Worm (Caenorhabditis elegans) whole organism, young adult: Measurements from ENCODE around the gene nas-16.

Source experiments
- C17E4.6 ChIP-seq: fragments of 200-800 bp; sonication (Bioruptor generic); IDR thresholded peaks from 2 replicates; pipeline ENCODE4 v1.3.6; 2022; ENCODE audit warnings: missing genetic modification reagents, missing genetic modification characterization, missing compliant biosample characterization
- D2030.7 ChIP-seq: fragments of 200-800 bp; sonication (Bioruptor generic); IDR thresholded peaks from 2 replicates; pipeline ENCODE4 v1.3.6; 2022; ENCODE audit warnings: missing genetic modification reagents, missing genetic modification characterization, missing compliant biosample characterization
- F23B12.7 ChIP-seq: sonication (generic microtip); optimal IDR thresholded peaks from 2 replicates; lab custom pipeline; 2017; ENCODE audit warnings: missing genetic modification characterization, mild to moderate bottlenecking, missing compliant biosample characterization, antibody characterized with exemption, moderate library complexity; ENCODE audit not compliant: insufficient read depth
- F37B4.10 ChIP-seq: fragments of 200-800 bp; sonication (Bioruptor generic); IDR thresholded peaks from 2 replicates; pipeline ENCODE4 v1.3.6; 2022; ENCODE audit warnings: missing genetic modification characterization, missing compliant biosample characterization
- F49E8.2 ChIP-seq: sonication (generic microtip); optimal IDR thresholded peaks from 3 replicates; lab custom pipeline; 2017; ENCODE audit warnings: missing genetic modification characterization, mild to moderate bottlenecking, missing compliant biosample characterization, antibody characterized with exemption, moderate library complexity; ENCODE audit not compliant: insufficient read depth
- aptf-2 ChIP-seq: fragments of 200-800 bp; sonication (Bioruptor generic); conservative IDR thresholded peaks from 2 replicates; pipeline ENCODE4 v1.3.6; 2022; ENCODE audit warnings: missing genetic modification reagents, missing genetic modification characterization, missing compliant biosample characterization
- aptf-3 ChIP-seq: fragments of 200-800 bp; sonication (Bioruptor generic); IDR thresholded peaks from 2 replicates; pipeline ENCODE4 v1.3.6; 2022; ENCODE audit warnings: missing genetic modification characterization, missing compliant biosample characterization
- atf-7 ChIP-seq: sonication (generic microtip); optimal IDR thresholded peaks from 2 replicates; lab custom pipeline; 2017; ENCODE audit warnings: mild to moderate bottlenecking, missing genetic modification characterization, missing compliant biosample characterization
- attf-5 ChIP-seq: fragments of 200-800 bp; sonication (Bioruptor generic); optimal IDR thresholded peaks from 2 replicates; lab custom pipeline; 2018; ENCODE audit warnings: mild to moderate bottlenecking, missing genetic modification characterization, missing compliant biosample characterization
- attf-6 ChIP-seq: fragments of 200-800 bp; sonication (Bioruptor generic); IDR thresholded peaks from 2 replicates; pipeline ENCODE4 v1.3.6; 2022; ENCODE audit warnings: missing genetic modification reagents, missing genetic modification characterization, missing compliant biosample characterization
- cebp-1 ChIP-seq, 2 experiments: fragments of 200-800 bp in 1 of 2; sonication (Bioruptor generic) in 1 of 2; sonication (generic microtip) in 1 of 2; IDR thresholded peaks in 1 of 2; optimal IDR thresholded peaks in 1 of 2; 2 replicates each; pipeline versions ENCODE4 v1.3.6 to Lab custom; 2017 to 2022; ENCODE audit warnings: missing compliant biosample characterization in 2 of 2, missing genetic modification characterization in 2 of 2, mild to moderate bottlenecking in 1 of 2, missing genetic modification reagents in 1 of 2, moderate library complexity in 1 of 2
- hsf-1 ChIP-seq: fragments of 200-800 bp; sonication (Bioruptor generic); IDR thresholded peaks from 2 replicates; pipeline ENCODE4 v1.3.6; 2022; ENCODE audit warnings: missing genetic modification reagents, missing genetic modification characterization, missing compliant biosample characterization
- lag-1 ChIP-seq: fragments of 200-800 bp; sonication (Bioruptor generic); IDR thresholded peaks from 2 replicates; pipeline ENCODE4 v1.3.6; 2022; ENCODE audit warnings: missing genetic modification reagents, missing genetic modification characterization, missing compliant biosample characterization
- lin-26 ChIP-seq: fragments of 200-800 bp; sonication (Bioruptor generic); IDR thresholded peaks from 2 replicates; pipeline ENCODE4 v1.3.6; 2022; ENCODE audit warnings: missing genetic modification reagents, missing genetic modification characterization, missing compliant biosample characterization
- mxl-1 ChIP-seq: sonication (generic microtip); optimal IDR thresholded peaks from 2 replicates; lab custom pipeline; 2016; ENCODE audit warnings: missing genetic modification characterization, missing compliant biosample characterization
- repo-1 ChIP-seq: sonication (generic microtip); optimal IDR thresholded peaks from 2 replicates; lab custom pipeline; 2017; ENCODE audit warnings: mild to moderate bottlenecking, missing genetic modification characterization, missing compliant biosample characterization
- snpc-1.1 ChIP-seq: sonication (generic microtip); optimal IDR thresholded peaks from 2 replicates; lab custom pipeline; 2017; ENCODE audit warnings: missing genetic modification characterization, mild to moderate bottlenecking, missing compliant biosample characterization, antibody characterized with exemption, moderate library complexity, missing genotype, missing genetic modification reagents; ENCODE audit not compliant: insufficient read depth
- tbp1 ChIP-seq: fragments of 200-800 bp; sonication (Bioruptor generic); optimal IDR thresholded peaks from 2 replicates; lab custom pipeline; 2018; ENCODE audit warnings: mild to moderate bottlenecking, missing genetic modification characterization, missing compliant biosample characterization
- tlf-1 ChIP-seq: fragments of 200-800 bp; sonication (Bioruptor generic); optimal IDR thresholded peaks from 2 replicates; lab custom pipeline; 2018; ENCODE audit warnings: mild to moderate bottlenecking, missing genetic modification characterization, missing compliant biosample characterization
- unc-130 ChIP-seq: sonication (generic microtip); optimal IDR thresholded peaks from 2 replicates; lab custom pipeline; 2016; ENCODE audit warnings: missing genetic modification reagents, missing genetic modification characterization, missing compliant biosample characterization
- ztf-6 ChIP-seq: fragments of 200-800 bp; sonication (Bioruptor generic); IDR thresholded peaks from 2 replicates; pipeline ENCODE4 v1.3.6; 2022; ENCODE audit warnings: missing genetic modification reagents, missing genetic modification characterization, missing compliant biosample characterization

Gene nas-16

ce11 chrV:11436407-11436806 is 44.3 kb downstream of the nas-16 start:
- TF ChIP-seq D2030.7 (GFP tag; lab: Robert Waterston, UW) = no peak
- no peak for TF ChIP-seq mxl-1 (tag; lab: Kevin White, UChicago)

- TF ChIP-seq attf-6 (GFP tag; lab: Robert Waterston, UW) = no peak
- no peak for TF ChIP-seq lag-1 (GFP tag; lab: Robert Waterston, UW)
- TF ChIP-seq cebp-1 (GFP tag; IDR thresholded peaks at IDR 0.05; lab: Robert Waterston, UW) = no peak
- no peak for TF ChIP-seq cebp-1 (tag; optimal IDR thresholded peaks at IDR 0.05; lab: Kevin White, UChicago)
- no peak for TF ChIP-seq repo-1 (tag; lab: Kevin White, UChicago)
- no peak for TF ChIP-seq F49E8.2 (tag; lab: Kevin White, UChicago)
- TF ChIP-seq unc-130 = no peak
- TF ChIP-seq F23B12.7 = no peak
- TF ChIP-seq ztf-6 (GFP tag; lab: Robert Waterston, UW) = no peak
- no peak for TF ChIP-seq tlf-1 (GFP tag; lab: Kevin White, UChicago)
Observed at ce11 chrV:11438464-11438863, 46.3 kb downstream of the nas-16 start, which contains the start of gene dmsr-1. dmsr-1 (plus strand) TSS chrV:11438764.

DNA sequence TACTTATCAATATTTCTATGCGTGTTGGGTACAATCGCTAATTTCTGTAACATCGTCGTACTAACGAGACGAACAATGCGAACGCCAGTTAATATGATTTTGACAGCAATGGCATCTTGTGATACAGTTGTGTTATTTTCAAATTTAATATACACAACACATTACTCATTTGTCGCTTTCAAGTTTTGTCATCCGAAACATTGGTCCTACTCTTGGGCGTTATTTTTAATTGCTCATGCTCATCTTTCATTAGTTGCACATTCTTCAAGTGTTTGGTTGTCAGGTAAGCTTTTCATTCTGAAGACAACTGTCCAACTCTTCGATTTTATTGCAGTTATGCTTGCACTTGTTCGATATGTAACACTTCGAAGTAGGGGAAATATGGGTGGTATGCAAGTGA is 47.1 kb downstream of the nas-16 start:
- TF ChIP-seq atf-7 (tag; lab: Kevin White, UChicago) = no peak
- no peak for TF ChIP-seq C17E4.6 (GFP tag; lab: Robert Waterston, UW)
- no peak for TF ChIP-seq snpc-1.1 (tag; lab: Kevin White, UChicago)
- no peak for TF ChIP-seq hsf-1 (GFP tag; lab: Robert Waterston, UW)
- TF ChIP-seq attf-5 = no peak
- no peak for TF ChIP-seq F37B4.10 (GFP tag; lab: Robert Waterston, UW)
- no peak for TF ChIP-seq aptf-2 (GFP tag; lab: Robert Waterston, UW)
- no peak for TF ChIP-seq lin-26 (GFP tag; lab: Robert Waterston, UW)
- no peak for TF ChIP-seq aptf-3 (GFP tag; lab: Robert Waterston, UW)
- no peak for TF ChIP-seq attf-6 (GFP tag; lab: Robert Waterston, UW)
- no peak for TF ChIP-seq tbp1 (GFP tag; lab: Kevin White, UChicago)
